Fruit fly (Drosophila melanogaster): Measurements from ENCODE around the gene drm.

drm gene

DNA sequence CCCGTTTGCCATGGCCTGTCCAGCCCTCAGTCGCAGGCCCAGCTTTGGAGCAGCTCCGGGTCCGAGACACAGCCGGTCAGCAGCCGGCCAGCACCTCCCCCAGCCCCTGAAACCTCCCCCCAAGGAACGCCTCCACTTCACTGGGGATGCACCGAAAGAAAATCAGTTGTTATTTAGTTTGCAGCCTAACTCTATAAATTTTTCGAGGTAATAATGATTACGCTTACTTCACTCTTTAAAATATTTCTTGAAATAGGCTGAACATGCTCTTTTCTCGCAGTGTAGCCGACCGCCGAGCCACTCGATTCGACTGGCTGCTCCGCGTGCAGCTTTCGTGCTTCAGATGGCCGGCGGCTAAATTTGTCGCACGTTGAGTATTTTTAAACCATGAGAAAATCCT is 58.1 kb downstream of the drm start:
- TF ChIP-seq fd96Ca (GFP tag; IDR thresholded peaks at IDR 0.05) (peak; percentile 60; the same call in 2 of the 3 replicates), CG9948 (tag; optimal IDR thresholded peaks at IDR 0.05) (no peak), Pif1B (GFP tag; optimal IDR thresholded peaks at IDR 0.05) (no peak), CG17806 (tag; optimal IDR thresholded peaks at IDR 0.05) (peak; percentile 25), CG12605 (GFP tag; IDR thresholded peaks at IDR 0.05) (0 out of 2 replicates have a peak, but pooled peaks have one; percentile 17), CG4496 (GFP tag; IDR thresholded peaks at IDR 0.05) (peak; percentile 66; the same call in 2 of the 3 replicates)
